Worm (Caenorhabditis elegans) whole organism, L1 larva: Measurements from ENCODE around the gene T20B12.5.

Experiments used
- C16A3.4 ChIP-seq: fragments of 150-350 bp; optimal IDR thresholded peaks from 2 replicates; lab custom pipeline; 2014; ENCODE audit warnings: missing biosample characterization, missing genetic modification characterization
- F16B12.6 ChIP-seq: fragments of 150-350 bp; optimal IDR thresholded peaks from 2 replicates; lab custom pipeline; 2014; ENCODE audit warnings: missing biosample characterization, missing genetic modification characterization
- Y116A8C.19 ChIP-seq: sonication (generic microtip); optimal IDR thresholded peaks from 2 replicates; lab custom pipeline; 2016; ENCODE audit warnings: missing compliant biosample characterization, missing genetic modification characterization, borderline replicate concordance
- aha-1 ChIP-seq: fragments of 150-350 bp; optimal IDR thresholded peaks from 2 replicates; lab custom pipeline; 2014; ENCODE audit warnings: missing biosample characterization, missing genetic modification characterization
- aly-2 ChIP-seq: fragments of 150-350 bp; optimal IDR thresholded peaks from 2 replicates; lab custom pipeline; 2014; ENCODE audit warnings: missing biosample characterization, missing genetic modification characterization
- ama-1 ChIP-seq: fragments of 150-350 bp; optimal IDR thresholded peaks from 2 replicates; lab custom pipeline; 2014
- blmp-1 ChIP-seq: fragments of 150-350 bp; optimal IDR thresholded peaks from 2 replicates; lab custom pipeline; 2014; ENCODE audit warnings: missing biosample characterization, missing genetic modification characterization
- ceh-63 ChIP-seq: fragments of 200-800 bp; sonication (Bioruptor generic); optimal IDR thresholded peaks from 2 replicates; lab custom pipeline; 2018; ENCODE audit warnings: mild to moderate bottlenecking, missing genetic modification characterization, missing compliant biosample characterization
- ceh-82 ChIP-seq, 3 experiments: fragments of 150-350 bp in 1 of 3; sonication (generic microtip) in 2 of 3; optimal IDR thresholded peaks; 2 replicates each; lab custom pipeline; 2014 to 2017; ENCODE audit warnings: missing biosample characterization in 3 of 3, missing genetic modification characterization in 3 of 3
- ces-1 ChIP-seq: fragments of 150-350 bp; optimal IDR thresholded peaks from 2 replicates; lab custom pipeline; 2014; ENCODE audit warnings: missing biosample characterization, missing genetic modification reagents, missing genetic modification characterization
- dpl-1 ChIP-seq, 3 experiments: fragments of 150-350 bp in 2 of 3; sonication (generic microtip) in 1 of 3; optimal IDR thresholded peaks; 2 replicates each; lab custom pipeline; 2014 to 2017; ENCODE audit warnings: missing biosample characterization in 3 of 3, missing genetic modification characterization in 3 of 3, missing genetic modification reagents in 3 of 3
- efl-1 ChIP-seq, 4 experiments: fragments of 150-350 bp; optimal IDR thresholded peaks in 3 of 4; peaks in 1 of 4; 1 replicate in 1 of 4; 2 replicates in 3 of 4; lab custom pipeline; 2014; ENCODE audit warnings: missing biosample characterization in 2 of 4, missing genetic modification characterization in 2 of 4, missing genetic modification reagents in 2 of 4
- efl-3 ChIP-seq: fragments of 200-800 bp; sonication (Bioruptor generic); optimal IDR thresholded peaks from 2 replicates; lab custom pipeline; 2018; ENCODE audit warnings: mild to moderate bottlenecking, missing genetic modification characterization, missing compliant biosample characterization
- egl-27 ChIP-seq, 2 experiments: fragments of 150-350 bp in 1 of 2; sonication (generic microtip); optimal IDR thresholded peaks; 3 replicates each; lab custom pipeline; 2017 to 2018; ENCODE audit warnings: missing biosample characterization in 2 of 2, missing genetic modification characterization in 2 of 2, missing genetic modification reagents in 2 of 2
- elt-2 ChIP-seq: sonication (generic microtip); optimal IDR thresholded peaks from 2 replicates; lab custom pipeline; 2016; ENCODE audit warnings: missing genetic modification characterization, mild to moderate bottlenecking, inconsistent platforms, missing compliant biosample characterization, missing genetic modification reagents
- fkh-4 ChIP-seq: sonication (generic microtip); optimal IDR thresholded peaks from 2 replicates; lab custom pipeline; 2016; ENCODE audit warnings: missing compliant biosample characterization, missing genetic modification characterization, borderline replicate concordance
- hpl-2 ChIP-seq: fragments of 150-350 bp; optimal IDR thresholded peaks from 2 replicates; lab custom pipeline; 2014; ENCODE audit warnings: missing biosample characterization, missing genetic modification reagents, missing genetic modification characterization
- irx-1 ChIP-seq: sonication (generic microtip); optimal IDR thresholded peaks from 2 replicates; lab custom pipeline; 2016; ENCODE audit warnings: missing genetic modification characterization, missing compliant biosample characterization
- lin-14 ChIP-seq: fragments of 200-800 bp; sonication (Bioruptor generic); optimal IDR thresholded peaks from 2 replicates; lab custom pipeline; 2018; ENCODE audit warnings: mild to moderate bottlenecking, missing genetic modification characterization, moderate library complexity, missing compliant biosample characterization
- lin-15B ChIP-seq: fragments of 150-350 bp; sonication (generic microtip); optimal IDR thresholded peaks from 3 replicates; lab custom pipeline; 2014; ENCODE audit warnings: missing biosample characterization, missing genetic modification characterization
- lin-39 ChIP-seq: fragments of 150-350 bp; optimal IDR thresholded peaks from 2 replicates; lab custom pipeline; 2014; ENCODE audit warnings: missing biosample characterization, missing genetic modification reagents, missing genetic modification characterization
- lir-3 ChIP-seq: sonication (generic microtip); optimal IDR thresholded peaks from 2 replicates; lab custom pipeline; 2016; ENCODE audit warnings: mild to moderate bottlenecking, missing genetic modification characterization, moderate library complexity, missing compliant biosample characterization; ENCODE audit not compliant: poor library complexity
- lsy-2 ChIP-seq, 2 experiments: fragments of 150-350 bp; optimal IDR thresholded peaks; 2 replicates each; lab custom pipeline; 2014; ENCODE audit warnings: missing biosample characterization in 2 of 2, missing genetic modification characterization in 2 of 2
- mef-2 ChIP-seq: fragments of 150-350 bp; optimal IDR thresholded peaks from 2 replicates; lab custom pipeline; 2014; ENCODE audit warnings: missing biosample characterization, missing genetic modification characterization
- mep-1 ChIP-seq: fragments of 150-350 bp; optimal IDR thresholded peaks from 2 replicates; lab custom pipeline; 2014; ENCODE audit warnings: missing biosample characterization, missing genetic modification characterization
- nhr-11 ChIP-seq: fragments of 150-350 bp; optimal IDR thresholded peaks from 2 replicates; lab custom pipeline; 2014; ENCODE audit warnings: missing biosample characterization, missing genetic modification characterization
- nhr-19 ChIP-seq: fragments of 200-800 bp; sonication (Bioruptor generic); conservative IDR thresholded peaks from 2 replicates; pipeline ENCODE4 v1.3.6; 2022; ENCODE audit warnings: missing genetic modification characterization, missing compliant biosample characterization
- nhr-20 ChIP-seq: sonication (generic microtip); optimal IDR thresholded peaks from 2 replicates; lab custom pipeline; 2016; ENCODE audit warnings: mild to moderate bottlenecking, missing genetic modification characterization, missing compliant biosample characterization
- nhr-28 ChIP-seq: fragments of 150-350 bp; optimal IDR thresholded peaks from 2 replicates; lab custom pipeline; 2014; ENCODE audit warnings: missing biosample characterization, missing genetic modification characterization
- nhr-47 ChIP-seq: sonication (generic microtip); optimal IDR thresholded peaks from 2 replicates; lab custom pipeline; 2016; ENCODE audit warnings: mild to moderate bottlenecking, missing genetic modification characterization, moderate library complexity, missing compliant biosample characterization
- nhr-77 ChIP-seq: fragments of 150-350 bp; optimal IDR thresholded peaks from 2 replicates; lab custom pipeline; 2014; ENCODE audit warnings: missing biosample characterization, missing genetic modification characterization
- nhr-84 ChIP-seq: sonication (generic microtip); optimal IDR thresholded peaks from 2 replicates; lab custom pipeline; 2017; ENCODE audit warnings: missing biosample characterization, missing genetic modification characterization
- nhr-90 ChIP-seq: sonication (generic microtip); optimal IDR thresholded peaks from 2 replicates; lab custom pipeline; 2016; ENCODE audit warnings: mild to moderate bottlenecking, missing genetic modification characterization, missing compliant biosample characterization; ENCODE audit not compliant: poor library complexity
- pag-3 ChIP-seq: sonication (generic microtip); optimal IDR thresholded peaks from 2 replicates; lab custom pipeline; 2017; ENCODE audit warnings: missing genetic modification characterization, mild to moderate bottlenecking, missing compliant biosample characterization, antibody characterized with exemption, borderline replicate concordance; ENCODE audit not compliant: insufficient read depth
- pax-3 ChIP-seq: fragments of 200-800 bp; sonication (Bioruptor generic); optimal IDR thresholded peaks from 2 replicates; lab custom pipeline; 2018; ENCODE audit warnings: mild to moderate bottlenecking, missing genetic modification characterization, moderate library complexity, missing compliant biosample characterization
- rnt-1 ChIP-seq: sonication (generic microtip); optimal IDR thresholded peaks from 2 replicates; lab custom pipeline; 2016; ENCODE audit warnings: mild to moderate bottlenecking, missing genetic modification characterization, moderate library complexity, missing compliant biosample characterization
- skn-1 ChIP-seq: fragments of 150-350 bp; optimal IDR thresholded peaks from 2 replicates; lab custom pipeline; 2014; ENCODE audit warnings: missing biosample characterization, missing genetic modification characterization
- snpc-4 ChIP-seq: fragments of 150-350 bp; optimal IDR thresholded peaks from 2 replicates; lab custom pipeline; 2014; ENCODE audit warnings: missing biosample characterization, missing genetic modification characterization
- sup-37 ChIP-seq: fragments of 200-800 bp; sonication (Bioruptor generic); optimal IDR thresholded peaks from 2 replicates; lab custom pipeline; 2018; ENCODE audit warnings: mild to moderate bottlenecking, missing genetic modification characterization, missing compliant biosample characterization
- unc-130 ChIP-seq: fragments of 150-350 bp; optimal IDR thresholded peaks from 2 replicates; lab custom pipeline; 2017; ENCODE audit warnings: missing biosample characterization, missing genetic modification characterization, inconsistent platforms
- unc-62 ChIP-seq: fragments of 150-350 bp; optimal IDR thresholded peaks from 2 replicates; lab custom pipeline; 2014; ENCODE audit warnings: missing biosample characterization, missing genetic modification reagents, missing genetic modification characterization
- unc-86 ChIP-seq: sonication (generic microtip); optimal IDR thresholded peaks from 2 replicates; lab custom pipeline; 2016; ENCODE audit warnings: missing genetic modification characterization, missing compliant biosample characterization
- vab-15 ChIP-seq: sonication (generic microtip); optimal IDR thresholded peaks from 2 replicates; lab custom pipeline; 2017; ENCODE audit warnings: missing genotype, mild to moderate bottlenecking, missing genetic modification characterization, missing compliant biosample characterization
- zag-1 ChIP-seq: fragments of 150-350 bp; optimal IDR thresholded peaks from 2 replicates; lab custom pipeline; 2014; ENCODE audit warnings: missing biosample characterization, missing genetic modification characterization
- zip-4 ChIP-seq: fragments of 200-800 bp; sonication (Bioruptor generic); optimal IDR thresholded peaks from 2 replicates; lab custom pipeline; 2018; ENCODE audit warnings: mild to moderate bottlenecking, missing genetic modification characterization, moderate library complexity, missing compliant biosample characterization

T20B12.5 gene

ce11 chrIII:7374681-7375271 lies 7.9 kb upstream of the T20B12.5 start, which contains the start of gene mml-1 (continued):
- TF ChIP-seq efl-1 (optimal IDR thresholded peaks at IDR 0.05; lab: Kevin White, UChicago) (peak in 1 of 2 experiments; percentile 21), efl-1 (GFP tag; optimal IDR thresholded peaks at IDR 0.05 in 1 of 2; lab: Kevin White, UChicago) (peak; percentile 7 to 89), skn-1 (tag; lab: Kevin White, UChicago) (no peak), vab-15 (no peak), sup-37 (GFP tag; lab: Kevin White, UChicago) (no peak), pag-3 (tag; lab: Kevin White, UChicago) (no peak), nhr-77 (no peak), irx-1 (no peak), efl-3 (no peak), lsy-2 (tag; optimal IDR thresholded peaks at IDR 0.05; lab: Kevin White, UChicago) (peak; percentile 13 to 36), dpl-1 (GFP tag; optimal IDR thresholded peaks at IDR 0.05; lab: Kevin White, UChicago) (peak in 1 of 3 experiments; percentile 3), ceh-63 (GFP tag; lab: Kevin White, UChicago) (no peak), mep-1 (tag; lab: Kevin White, UChicago) (peak; percentile 23), nhr-47 (tag; lab: Kevin White, UChicago) (no peak), nhr-20 (peak; percentile 11), ceh-82 (tag; optimal IDR thresholded peaks at IDR 0.05; lab: Kevin White, UChicago) (no peak), ces-1 (GFP tag; lab: Kevin White, UChicago) (no peak), snpc-4 (tag; lab: Kevin White, UChicago) (no peak), pax-3 (tag; lab: Kevin White, UChicago) (no peak), nhr-11 (tag; lab: Kevin White, UChicago) (no peak), aha-1 (tag; lab: Kevin White, UChicago) (no peak), nhr-84 (tag; lab: Kevin White, UChicago) (no peak), fkh-4 (tag; lab: Kevin White, UChicago) (no peak), Y116A8C.19 (tag; lab: Kevin White, UChicago) (no peak), egl-27 (tag; optimal IDR thresholded peaks at IDR 0.05; lab: Kevin White, UChicago) (no peak), mef-2 (no peak), blmp-1 (tag; lab: Kevin White, UChicago) (no peak), unc-62 (GFP tag; lab: Kevin White, UChicago) (no peak), ama-1 (lab: Kevin White, UChicago) (no peak), lir-3 (tag; lab: Kevin White, UChicago) (no peak), zag-1 (no peak), lin-15B (tag; lab: Kevin White, UChicago) (no peak), nhr-28 (tag; lab: Kevin White, UChicago) (no peak), unc-86 (tag; lab: Kevin White, UChicago) (no peak), lin-39 (tag; lab: Kevin White, UChicago) (no peak), F16B12.6 (no peak), nhr-19 (GFP tag; lab: Robert Waterston, UW) (no peak), C16A3.4 (tag; lab: Kevin White, UChicago) (no peak), rnt-1 (tag; lab: Kevin White, UChicago) (peak; percentile 33), nhr-90 (tag; lab: Kevin White, UChicago) (no peak), lin-14 (GFP tag; lab: Kevin White, UChicago) (peak; percentile 56), unc-130 (tag; lab: Kevin White, UChicago) (peak; percentile 18), elt-2 (tag; lab: Kevin White, UChicago) (no peak), aly-2 (no peak), hpl-2 (GFP tag; lab: Kevin White, UChicago) (no peak), zip-4 (GFP tag; lab: Kevin White, UChicago) (no peak)
- TF ChIP-seq, all 84 proteins: peak for 14
